Worm (Caenorhabditis elegans): ENCODE data around the gene K09D9.3.

ce11 chrV:4016780-4017179, 2.5 kb upstream of the K09D9.3 start, which contains the start of gene srw-89:
- no peak for TF ChIP-seq nhr-25 (tag; optimal IDR thresholded peaks at IDR 0.05)
- TF ChIP-seq nhr-12 (tag; optimal IDR thresholded peaks at IDR 0.05): no peak
- TF ChIP-seq ZK546.5 (tag; optimal IDR thresholded peaks at IDR 0.05): no peak
- TF ChIP-seq ceh-82 (tag; optimal IDR thresholded peaks at IDR 0.05): no peak
- no peak for TF ChIP-seq fkh-10 (GFP tag; optimal IDR thresholded peaks at IDR 0.05)
- no peak for TF ChIP-seq elt-2 (tag; optimal IDR thresholded peaks at IDR 0.05)
- no peak for TF ChIP-seq nhr-76 (tag; optimal IDR thresholded peaks at IDR 0.05)
- no peak for TF ChIP-seq unc-62 (GFP tag; optimal IDR thresholded peaks at IDR 0.05)
- TF ChIP-seq ztf-11 (tag; optimal IDR thresholded peaks at IDR 0.05): no peak
- TF ChIP-seq skn-1 (tag; optimal IDR thresholded peaks at IDR 0.05): no peak
- no peak for TF ChIP-seq sea-2 (GFP tag; optimal IDR thresholded peaks at IDR 0.05)
- no peak for TF ChIP-seq elt-1 (tag; optimal IDR thresholded peaks at IDR 0.05)
- no peak for TF ChIP-seq nhr-237 (tag; optimal IDR thresholded peaks at IDR 0.05)
- no peak for TF ChIP-seq nhr-28 (tag; optimal IDR thresholded peaks at IDR 0.05)
